Worm (Caenorhabditis elegans) whole organism, mixed stage, embryonic: ENCODE data around the gene exc-12.
A peak's percentile ranks its signal among the peaks of the same experiment; 100 is the strongest.

ENCODE experiments used
- M03D4.4 ChIP-seq: sonication (generic microtip); optimal IDR thresholded peaks from 2 replicates; lab custom pipeline; 2017; ENCODE audit warnings: mild to moderate bottlenecking, missing genetic modification characterization, missing compliant biosample characterization
- blmp-1 ChIP-seq: fragments of 150-350 bp; optimal IDR thresholded peaks from 2 replicates; lab custom pipeline; 2014; ENCODE audit warnings: missing biosample characterization, missing genetic modification characterization
- ceh-39 ChIP-seq: fragments of 150-350 bp; optimal IDR thresholded peaks from 2 replicates; lab custom pipeline; 2014; ENCODE audit warnings: missing biosample characterization, missing genetic modification characterization
- ceh-43 ChIP-seq: fragments of 200-800 bp; sonication (Bioruptor generic); optimal IDR thresholded peaks from 2 replicates; lab custom pipeline; 2018; ENCODE audit warnings: mild to moderate bottlenecking, missing genetic modification characterization, moderate library complexity, missing compliant biosample characterization
- ceh-83 ChIP-seq: fragments of 200-800 bp; sonication (Bioruptor generic); optimal IDR thresholded peaks from 2 replicates; lab custom pipeline; 2018; ENCODE audit warnings: mild to moderate bottlenecking, missing genetic modification characterization, missing compliant biosample characterization
- ces-1 ChIP-seq: fragments of 150-350 bp; optimal IDR thresholded peaks from 2 replicates; lab custom pipeline; 2014; ENCODE audit warnings: missing biosample characterization, missing genetic modification reagents, missing genetic modification characterization
- cnd-1 ChIP-seq: fragments of 200-800 bp; sonication (Bioruptor generic); optimal IDR thresholded peaks from 2 replicates; lab custom pipeline; 2018; ENCODE audit warnings: mild to moderate bottlenecking, missing genetic modification characterization, missing compliant biosample characterization
- elt-1 ChIP-seq: sonication (generic microtip); optimal IDR thresholded peaks from 2 replicates; lab custom pipeline; 2017; ENCODE audit warnings: missing genetic modification characterization, mild to moderate bottlenecking, missing compliant biosample characterization, antibody characterized with exemption, moderate library complexity, borderline replicate concordance; ENCODE audit not compliant: insufficient read depth
- elt-3 ChIP-seq: fragments of 150-350 bp; optimal IDR thresholded peaks from 2 replicates; lab custom pipeline; 2014; ENCODE audit warnings: missing biosample characterization, missing genetic modification characterization
- ham-2 ChIP-seq: fragments of 200-800 bp; sonication (Bioruptor generic); optimal IDR thresholded peaks from 2 replicates; lab custom pipeline; 2018; ENCODE audit warnings: mild to moderate bottlenecking, missing genetic modification characterization, missing compliant biosample characterization
- hlh-1 ChIP-seq: fragments of 150-350 bp; optimal IDR thresholded peaks from 2 replicates; lab custom pipeline; 2014; ENCODE audit warnings: missing biosample characterization, missing genetic modification reagents, missing genetic modification characterization
- lin-13 ChIP-seq: fragments of 150-350 bp; optimal IDR thresholded peaks from 2 replicates; lab custom pipeline; 2014; ENCODE audit warnings: missing biosample characterization, missing genetic modification characterization
- lin-32 ChIP-seq: fragments of 200-800 bp; sonication (Bioruptor generic); optimal IDR thresholded peaks from 2 replicates; lab custom pipeline; 2018; ENCODE audit warnings: mild to moderate bottlenecking, missing genetic modification characterization, missing compliant biosample characterization
- lsy-2 ChIP-seq: fragments of 150-350 bp; optimal IDR thresholded peaks from 2 replicates; lab custom pipeline; 2014; ENCODE audit warnings: missing biosample characterization, missing genetic modification characterization
- mab-5 ChIP-seq: fragments of 150-350 bp; optimal IDR thresholded peaks from 2 replicates; lab custom pipeline; 2014; ENCODE audit warnings: missing biosample characterization, missing genetic modification characterization
- mep-1 ChIP-seq: fragments of 150-350 bp; optimal IDR thresholded peaks from 2 replicates; lab custom pipeline; 2017; ENCODE audit warnings: missing biosample characterization, missing genetic modification reagents, missing genetic modification characterization, inconsistent platforms
- mls-2 ChIP-seq: sonication (generic microtip); optimal IDR thresholded peaks from 2 replicates; lab custom pipeline; 2016; ENCODE audit warnings: mild to moderate bottlenecking, missing genetic modification characterization, moderate library complexity, missing compliant biosample characterization
- nhr-2 ChIP-seq: fragments of 150-350 bp; optimal IDR thresholded peaks from 2 replicates; lab custom pipeline; 2014; ENCODE audit warnings: missing biosample characterization, missing genetic modification characterization
- nhr-237 ChIP-seq: fragments of 150-350 bp; optimal IDR thresholded peaks from 2 replicates; lab custom pipeline; 2014; ENCODE audit warnings: missing biosample characterization, missing genetic modification characterization
- nhr-28 ChIP-seq: fragments of 150-350 bp; optimal IDR thresholded peaks from 2 replicates; lab custom pipeline; 2014; ENCODE audit warnings: missing biosample characterization, missing genetic modification characterization
- nhr-76 ChIP-seq: sonication (generic microtip); optimal IDR thresholded peaks from 2 replicates; lab custom pipeline; 2017; ENCODE audit warnings: missing biosample characterization, missing genetic modification characterization
- pha-4 ChIP-seq: fragments of 150-350 bp; optimal IDR thresholded peaks from 2 replicates; lab custom pipeline; 2018; ENCODE audit warnings: missing biosample characterization, missing genetic modification reagents, missing genetic modification characterization
- snpc-4 ChIP-seq: fragments of 150-350 bp; optimal IDR thresholded peaks from 2 replicates; lab custom pipeline; 2014; ENCODE audit warnings: missing biosample characterization, missing genetic modification characterization
- sptf-1 ChIP-seq: sonication (generic microtip); optimal IDR thresholded peaks from 2 replicates; lab custom pipeline; 2017; ENCODE audit warnings: mild to moderate bottlenecking, missing genetic modification characterization, moderate library complexity, missing compliant biosample characterization
- tbx-8 ChIP-seq: fragments of 200-800 bp; sonication (Bioruptor generic); optimal IDR thresholded peaks from 2 replicates; lab custom pipeline; 2018; ENCODE audit warnings: mild to moderate bottlenecking, missing genetic modification characterization, moderate library complexity, missing compliant biosample characterization
- unc-120 ChIP-seq: sonication (generic microtip); optimal IDR thresholded peaks from 2 replicates; lab custom pipeline; 2017; ENCODE audit warnings: missing genetic modification characterization, missing compliant biosample characterization; ENCODE audit not compliant: poor library complexity, severe bottlenecking
- unc-39 ChIP-seq: fragments of 150-350 bp; optimal IDR thresholded peaks from 2 replicates; lab custom pipeline; 2014; ENCODE audit warnings: missing biosample characterization, missing genetic modification characterization
- unc-62 ChIP-seq: fragments of 150-350 bp; optimal IDR thresholded peaks from 2 replicates; lab custom pipeline; 2014; ENCODE audit warnings: missing biosample characterization, missing genetic modification reagents, missing genetic modification characterization
- zip-8 ChIP-seq: fragments of 150-350 bp; optimal IDR thresholded peaks from 2 replicates; lab custom pipeline; 2014; ENCODE audit warnings: missing biosample characterization, missing genetic modification characterization
- ztf-11 ChIP-seq: fragments of 150-350 bp; optimal IDR thresholded peaks from 2 replicates; lab custom pipeline; 2014; ENCODE audit warnings: missing biosample characterization, missing genetic modification characterization

Gene exc-12

ce11 chrIII:13542458-13542857 lies 27.8 kb downstream of the exc-12 start:
- TF ChIP-seq tbx-8 (GFP tag; lab: Kevin White, UChicago): no peak

ce11 chrIII:13540791-13541190 lies 29.5 kb downstream of the exc-12 start:
- TF ChIP-seq elt-1 (tag; lab: Kevin White, UChicago) (no peak), nhr-28 (tag; lab: Kevin White, UChicago) (no peak), mep-1 (tag; lab: Kevin White, UChicago) (no peak), unc-62 (GFP tag; lab: Kevin White, UChicago) (no peak)

ce11 chrIII:13535735-13536390 lies 34.4 kb downstream of the exc-12 start:
- TF ChIP-seq sptf-1 (tag; lab: Kevin White, UChicago): no peak
- no peak for TF ChIP-seq mab-5 (tag; lab: Kevin White, UChicago)
- no peak for TF ChIP-seq ceh-83 (GFP tag; lab: Kevin White, UChicago)
- no peak for TF ChIP-seq pha-4
- no peak for TF ChIP-seq ztf-11 (tag; lab: Kevin White, UChicago)
- no peak for TF ChIP-seq cnd-1
- no peak for TF ChIP-seq lin-32
- TF ChIP-seq unc-39 (tag; lab: Kevin White, UChicago): no peak
- TF ChIP-seq mep-1 (tag; lab: Kevin White, UChicago): no peak
- TF ChIP-seq nhr-76 (tag; lab: Kevin White, UChicago): no peak
- TF ChIP-seq zip-8: no peak
- no peak for TF ChIP-seq elt-1 (tag; lab: Kevin White, UChicago)
- TF ChIP-seq nhr-237: no peak
- no peak for TF ChIP-seq ceh-39
- TF ChIP-seq hlh-1: no peak
- TF ChIP-seq mls-2 (tag; lab: Kevin White, UChicago): no peak
- TF ChIP-seq M03D4.4 (tag; lab: Kevin White, UChicago): no peak
- TF ChIP-seq unc-62 (GFP tag; lab: Kevin White, UChicago): no peak
- no peak for TF ChIP-seq nhr-2 (tag; lab: Kevin White, UChicago)

ce11 chrIII:13534704-13535103 lies 35.5 kb downstream of the exc-12 start:
- no peak for TF ChIP-seq sptf-1 (tag; lab: Kevin White, UChicago)
- no peak for TF ChIP-seq M03D4.4 (tag; lab: Kevin White, UChicago)
- TF ChIP-seq ces-1 (GFP tag; lab: Kevin White, UChicago): no peak
- no peak for TF ChIP-seq ztf-11 (tag; lab: Kevin White, UChicago)

- TF ChIP-seq cnd-1: no peak
- TF ChIP-seq pha-4: peak; percentile 91
Observed at ce11 chrIII:13530838-13531237, 39.4 kb downstream of the exc-12 start.

ce11 chrIII:13530017-13530416 lies 40.2 kb downstream of the exc-12 start:
- TF ChIP-seq ceh-39: no peak
- TF ChIP-seq lsy-2: peak; percentile 18
- peak; percentile 61 for TF ChIP-seq ces-1 (GFP tag; lab: Kevin White, UChicago)
- TF ChIP-seq nhr-237: peak; percentile 43
- no peak for TF ChIP-seq nhr-2 (tag; lab: Kevin White, UChicago)
- TF ChIP-seq snpc-4 (tag; lab: Kevin White, UChicago): no peak
- no peak for TF ChIP-seq elt-3 (tag; lab: Kevin White, UChicago)
- no peak for TF ChIP-seq ham-2 (GFP tag; lab: Kevin White, UChicago)
- no peak for TF ChIP-seq cnd-1
- no peak for TF ChIP-seq ceh-43 (GFP tag; lab: Kevin White, UChicago)
- no peak for TF ChIP-seq unc-62 (GFP tag; lab: Kevin White, UChicago)
- peak; percentile 67 for TF ChIP-seq lin-13
- no peak for TF ChIP-seq mls-2 (tag; lab: Kevin White, UChicago)
- no peak for TF ChIP-seq unc-120 (tag; lab: Kevin White, UChicago)
- no peak for TF ChIP-seq sptf-1 (tag; lab: Kevin White, UChicago)
- peak; percentile 23 for TF ChIP-seq blmp-1 (tag; lab: Kevin White, UChicago)
- TF ChIP-seq pha-4: peak; percentile 33
- TF ChIP-seq tbx-8 (GFP tag; lab: Kevin White, UChicago): no peak
- TF ChIP-seq M03D4.4 (tag; lab: Kevin White, UChicago): no peak
